Worm (Caenorhabditis elegans) whole organism, L3 larva: ENCODE data around the gene F58E6.13.

Source experiments
- daf-12 ChIP-seq: fragments of 150-350 bp; optimal IDR thresholded peaks from 2 replicates; lab custom pipeline; 2014; ENCODE audit warnings: missing biosample characterization, missing genetic modification reagents, missing genetic modification characterization
- elt-3 ChIP-seq, 3 experiments: fragments of 150-350 bp in 1 of 3; sonication (generic microtip) in 2 of 3; optimal IDR thresholded peaks; 2 replicates in 2 of 3; 4 replicates in 1 of 3; lab custom pipeline; 2014 to 2017; ENCODE audit warnings: missing biosample characterization in 3 of 3, missing genetic modification characterization in 3 of 3
- mdl-1 ChIP-seq: fragments of 150-350 bp; optimal IDR thresholded peaks from 2 replicates; lab custom pipeline; 2014; ENCODE audit warnings: missing biosample characterization, missing genetic modification characterization
- nhr-23 ChIP-seq: fragments of 150-350 bp; optimal IDR thresholded peaks from 2 replicates; lab custom pipeline; 2014; ENCODE audit warnings: missing biosample characterization, missing genetic modification reagents, missing genetic modification characterization
- nhr-237 ChIP-seq: fragments of 150-350 bp; optimal IDR thresholded peaks from 2 replicates; lab custom pipeline; 2014; ENCODE audit warnings: missing biosample characterization, missing genetic modification characterization
- unc-62 ChIP-seq: fragments of 150-350 bp; sonication (generic microtip); optimal IDR thresholded peaks from 4 replicates; lab custom pipeline; 2014; ENCODE audit warnings: missing biosample characterization, missing genetic modification reagents, missing genetic modification characterization
- ztf-4 ChIP-seq: fragments of 150-350 bp; optimal IDR thresholded peaks from 2 replicates; lab custom pipeline; 2014; ENCODE audit warnings: missing biosample characterization, missing genetic modification characterization

DNA sequence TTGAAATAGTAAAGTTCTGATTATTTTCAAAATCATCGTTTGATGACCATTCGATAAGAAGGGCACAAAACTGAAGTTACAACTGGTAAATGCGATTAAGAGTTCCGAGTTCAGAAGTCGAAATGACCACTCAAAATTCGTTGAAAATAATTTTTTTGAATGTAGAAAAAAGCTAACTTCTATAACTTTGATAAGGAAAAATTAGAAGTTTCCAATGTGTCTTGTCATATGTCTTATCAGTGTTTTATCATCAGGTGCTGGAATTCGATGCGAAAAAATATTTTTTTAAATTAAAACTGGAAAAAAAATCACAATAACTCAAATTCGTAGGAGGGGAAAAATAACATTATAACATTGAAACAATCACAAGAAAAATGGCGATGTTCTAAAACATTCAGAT lies 19.3 kb upstream of the F58E6.13 start:
- TF ChIP-seq ztf-4 (tag; lab: Kevin White, UChicago) (no peak), unc-62 (GFP tag; lab: Kevin White, UChicago) (no peak), daf-12 (tag; lab: Kevin White, UChicago) (no peak), mdl-1 (no peak), nhr-237 (no peak), elt-3 (tag; optimal IDR thresholded peaks at IDR 0.05; lab: Kevin White, UChicago) (no peak), nhr-23 (tag; lab: Kevin White, UChicago) (no peak)
